Fruit fly (Drosophila melanogaster) whole organism, pupa: ENCODE measurements around the gene CG15528.

Source experiments
- CG15710 ChIP-seq: fragments of 200-800 bp; sonication (Bioruptor generic); optimal IDR thresholded peaks from 2 replicates; lab custom pipeline; 2018; ENCODE audit warnings: missing biosample characterization, mild to moderate bottlenecking, missing genetic modification characterization, moderate library complexity
- CG34367 ChIP-seq: fragments of 200-800 bp; sonication (Bioruptor generic); optimal IDR thresholded peaks from 2 replicates; lab custom pipeline; 2018; ENCODE audit warnings: missing biosample characterization, mild to moderate bottlenecking, missing genetic modification characterization
- D1 ChIP-seq: fragments of 200-800 bp; sonication (Bioruptor generic); optimal IDR thresholded peaks from 2 replicates; lab custom pipeline; 2018; ENCODE audit warnings: missing biosample characterization, mild to moderate bottlenecking, missing genetic modification characterization, moderate library complexity
- EcR ChIP-seq: fragments of 200-800 bp; sonication (Bioruptor generic); optimal IDR thresholded peaks from 3 replicates; lab custom pipeline; 2019; ENCODE audit warnings: missing biosample characterization, missing genetic modification characterization, mild to moderate bottlenecking, moderate library complexity, missing genetic modification reagents
- Ets98B ChIP-seq: fragments of 200-800 bp; sonication (Bioruptor generic); IDR thresholded peaks from 2 replicates; pipeline ENCODE4 v1.3.6; 2022; ENCODE audit warnings: missing biosample characterization, missing genetic modification characterization
- rn ChIP-seq: fragments of 200-800 bp; sonication (Bioruptor generic); IDR thresholded peaks from 2 replicates; pipeline ENCODE4 v1.3.6; 2022; ENCODE audit warnings: missing biosample characterization, missing genetic modification characterization

- TF ChIP-seq rn (GFP tag; lab: Robert Waterston, UW): no peak
- peak; percentile 83 for TF ChIP-seq EcR (GFP tag; lab: Kevin White, UChicago)
- TF ChIP-seq CG34367 (tag; lab: Kevin White, UChicago): no peak
- no peak for TF ChIP-seq CG15710 (tag; lab: Kevin White, UChicago)
- TF ChIP-seq Ets98B: no peak
- no peak for TF ChIP-seq D1
These were observed 14.1 kb upstream of the CG15528 start for dm6 chr3R:30066004-30066403.
